Fruit fly (Drosophila melanogaster) whole organism: ENCODE results near the gene fok.

Experiments used
- CG8478 ChIP-seq: fragments of >200 bp; optimal IDR thresholded peaks from 2 replicates; lab custom pipeline; 2018; ENCODE audit warnings: inconsistent platforms
- Dll ChIP-seq: fragments of >200 bp; optimal IDR thresholded peaks from 2 replicates; lab custom pipeline; 2017
- pan ChIP-seq: fragments of >200 bp; optimal IDR thresholded peaks from 2 replicates; lab custom pipeline; 2017
- psq ChIP-seq: fragments of >200 bp; optimal IDR thresholded peaks from 2 replicates; lab custom pipeline; 2017

- TF ChIP-seq psq (lab: Kevin White, UChicago) (no peak), Dll (lab: Kevin White, UChicago) (no peak), CG8478 (no peak), pan (lab: Kevin White, UChicago) (no peak)
These were observed 4.1 kb downstream of the fok start for dm6 chr2L:20080772-20081171.
